ENCODE assay signal across 1 fruit fly cellular context in the genomic region with DNA sequence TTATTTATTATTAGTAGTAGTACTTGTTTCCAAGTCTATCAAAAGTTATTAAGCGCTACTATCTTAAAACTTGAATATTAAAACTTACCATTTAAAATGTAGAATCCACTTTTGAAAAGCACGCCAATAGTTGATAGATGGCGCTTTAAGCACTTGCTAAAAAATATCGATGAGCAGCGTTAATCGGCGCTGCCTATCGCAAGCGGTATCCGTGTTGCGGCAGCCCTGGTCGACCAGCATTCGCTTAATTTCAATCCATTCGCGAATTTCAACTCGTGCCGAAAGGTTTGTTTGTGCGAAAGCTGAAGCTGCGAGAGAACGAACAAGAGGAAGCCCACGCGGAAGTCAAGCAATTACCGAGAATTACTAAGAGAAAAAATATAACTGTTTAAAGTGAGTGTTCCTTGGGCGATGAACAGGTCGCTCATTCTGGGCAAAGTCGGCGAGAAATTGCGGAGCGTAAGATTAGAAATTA.
A peak's percentile ranks its signal among the peaks of the same experiment; 100 is the strongest.
TF ChIP-seq lines count a peak whose summit lies in the region.

A gene (plus strand): TSS at position 253 of the 475 bp plus-strand sequence.

TF ChIP-seq in whole organism, embryonic, 481 proteins besides CTCF, POLR2A, EP300 and RAD21 (continued from another document):
- peak; percentile 82 for TF ChIP-seq Deaf1 (tag; optimal IDR thresholded peaks at IDR 0.05; lab: Kevin White, UChicago)
- no peak for TF ChIP-seq Ssrp (tag; optimal IDR thresholded peaks at IDR 0.05; lab: Kevin White, UChicago)
- no peak for TF ChIP-seq CG10959 (GFP tag; IDR thresholded peaks at IDR 0.05; lab: Robert Waterston, UW)
- no peak for TF ChIP-seq CG10366 (GFP tag; IDR thresholded peaks at IDR 0.05; lab: Robert Waterston, UW)
- no peak for TF ChIP-seq tll (GFP tag; optimal IDR thresholded peaks at IDR 0.05; lab: Kevin White, UChicago)
- no peak for TF ChIP-seq Poxn (GFP tag; IDR thresholded peaks at IDR 0.05; lab: Robert Waterston, UW)
- TF ChIP-seq hth (optimal IDR thresholded peaks at IDR 0.05; lab: Kevin White, UChicago) = no peak
- no peak for TF ChIP-seq Hr39 (optimal IDR thresholded peaks at IDR 0.05; lab: Kevin White, UChicago)
- no peak for TF ChIP-seq HLH3B (GFP tag; IDR thresholded peaks at IDR 0.05; lab: Robert Waterston, UW)
- no peak for TF ChIP-seq CG13894 (tag; optimal IDR thresholded peaks at IDR 0.05; lab: Kevin White, UChicago)
- no peak; the same call in 2 of the 3 replicates for TF ChIP-seq zen2 (GFP tag; IDR thresholded peaks at IDR 0.05; lab: Robert Waterston, UW; ENCODE audit: partially characterized antibody)
- no peak for TF ChIP-seq ems (GFP tag; optimal IDR thresholded peaks at IDR 0.05; lab: Kevin White, UChicago)
- TF ChIP-seq lov (optimal IDR thresholded peaks at IDR 0.05; lab: Kevin White, UChicago) = no peak
- 0 out of 3 replicates have a peak, but pooled peaks have one; percentile 6 for TF ChIP-seq lov (GFP tag; IDR thresholded peaks at IDR 0.05; lab: Robert Waterston, UW)
- no peak for TF ChIP-seq so (GFP tag; IDR thresholded peaks at IDR 0.05; lab: Robert Waterston, UW)
- TF ChIP-seq usp (GFP tag; optimal IDR thresholded peaks at IDR 0.05; lab: Kevin White, UChicago) = no peak
- peak; percentile 72 for TF ChIP-seq CG15514 (GFP tag; optimal IDR thresholded peaks at IDR 0.05; lab: Kevin White, UChicago)
- no peak for TF ChIP-seq Ravus (GFP tag; IDR thresholded peaks at IDR 0.05; lab: Robert Waterston, UW)
- no peak for TF ChIP-seq CG31224 (GFP tag; IDR thresholded peaks at IDR 0.05; lab: Robert Waterston, UW)
- TF ChIP-seq CG15479 (GFP tag; optimal IDR thresholded peaks at IDR 0.05; lab: Kevin White, UChicago) = no peak
- peak; percentile 71 for TF ChIP-seq vnd (GFP tag; IDR thresholded peaks at IDR 0.05; lab: Robert Waterston, UW; ENCODE audit: partially characterized antibody)
- no peak for TF ChIP-seq sima (GFP tag; optimal IDR thresholded peaks at IDR 0.05; lab: Kevin White, UChicago)
- peak; percentile 73 for TF ChIP-seq nom (GFP tag; optimal IDR thresholded peaks at IDR 0.05; lab: Kevin White, UChicago)
- no peak for TF ChIP-seq ken (GFP tag; IDR thresholded peaks at IDR 0.05; lab: Robert Waterston, UW)
- TF ChIP-seq insv (GFP tag; optimal IDR thresholded peaks at IDR 0.05; lab: Kevin White, UChicago) = no peak
- TF ChIP-seq bab2 (GFP tag; optimal IDR thresholded peaks at IDR 0.05; lab: Kevin White, UChicago) = no peak
- TF ChIP-seq Sin3A (optimal IDR thresholded peaks at IDR 0.05; lab: Kevin White, UChicago) = peak; percentile 70
- TF ChIP-seq CG4617 (GFP tag; optimal IDR thresholded peaks at IDR 0.05; lab: Kevin White, UChicago; ENCODE audit: borderline replicate concordance) = no peak
- no peak for TF ChIP-seq zen (tag; optimal IDR thresholded peaks at IDR 0.05; lab: Kevin White, UChicago)
- TF ChIP-seq Drgx (GFP tag; IDR thresholded peaks at IDR 0.05; lab: Robert Waterston, UW) = peak; percentile 14; the same call in 1 of the 2 replicates
- no peak for TF ChIP-seq disco-r (GFP tag; optimal IDR thresholded peaks at IDR 0.05; lab: Kevin White, UChicago)
- TF ChIP-seq tna (GFP tag; IDR thresholded peaks at IDR 0.05; lab: Robert Waterston, UW; ENCODE audit: partially characterized antibody) = peak; percentile 62
- TF ChIP-seq Dad (GFP tag; optimal IDR thresholded peaks at IDR 0.05; lab: Kevin White, UChicago) = no peak
- TF ChIP-seq emc (GFP tag; optimal IDR thresholded peaks at IDR 0.05; lab: Kevin White, UChicago) = no peak
- no peak for TF ChIP-seq Fer2 (tag; optimal IDR thresholded peaks at IDR 0.05; lab: Kevin White, UChicago)
- TF ChIP-seq Six4 (GFP tag; optimal IDR thresholded peaks at IDR 0.05; lab: Kevin White, UChicago) = no peak
- no peak for TF ChIP-seq CG1602 (GFP tag; optimal IDR thresholded peaks at IDR 0.05; lab: Kevin White, UChicago)
- TF ChIP-seq lbe (GFP tag; optimal IDR thresholded peaks at IDR 0.05; lab: Kevin White, UChicago) = no peak
- no peak for TF ChIP-seq CG1024 (GFP tag; IDR thresholded peaks at IDR 0.05; lab: Robert Waterston, UW)
- no peak for TF ChIP-seq Hand (GFP tag; optimal IDR thresholded peaks at IDR 0.05; lab: Kevin White, UChicago)
- TF ChIP-seq E2f1 (GFP tag; IDR thresholded peaks at IDR 0.05; lab: Robert Waterston, UW) = peak; percentile 68; the same call in 1 of the 2 replicates
- TF ChIP-seq CHES-1-like (GFP tag; optimal IDR thresholded peaks at IDR 0.05; lab: Kevin White, UChicago) = no peak
TF ChIP-seq in whole organism, embryonic: peak in this region for 145.
